Worm (Caenorhabditis elegans): ENCODE data around the gene ins-20.

ce11 chrII:5968037-5968436, 42.6 kb upstream of the ins-20 start, which contains the start of gene B0034.1:
- TF ChIP-seq ref-1 (GFP tag; conservative IDR thresholded peaks at IDR 0.05) = no peak
- TF ChIP-seq flt-1 (GFP tag; IDR thresholded peaks at IDR 0.05) = no peak

All from whole organism, midembryonic.